Fruit fly (Drosophila melanogaster) whole organism, embryonic: Measurements from ENCODE around the gene nAChRalpha6.

Experiments
- Abd-B ChIP-seq: fragments of 200-800 bp; sonication (Bioruptor generic); optimal IDR thresholded peaks from 2 replicates; lab custom pipeline; 2018; ENCODE audit warnings: missing biosample characterization, mild to moderate bottlenecking, missing genetic modification characterization, moderate library complexity
- Asciz ChIP-seq: fragments of 200-800 bp; sonication (Bioruptor generic); optimal IDR thresholded peaks from 2 replicates; lab custom pipeline; 2017; ENCODE audit warnings: missing biosample characterization, mild to moderate bottlenecking, missing genetic modification characterization, missing genetic modification reagents
- C15 ChIP-seq: fragments of 200-800 bp; sonication (Bioruptor generic); IDR thresholded peaks from 3 replicates; pipeline ENCODE4 v1.3.6; 2022; ENCODE audit warnings: missing biosample characterization, missing genetic modification characterization
- CG10366 ChIP-seq: fragments of 200-800 bp; sonication (Bioruptor generic); IDR thresholded peaks from 2 replicates; pipeline ENCODE4 v1.3.6; 2022; ENCODE audit warnings: missing biosample characterization, missing genetic modification characterization
- CG11247 ChIP-seq: fragments of 200-800 bp; sonication (Bioruptor generic); IDR thresholded peaks from 2 replicates; pipeline ENCODE4 v1.3.6; 2022; ENCODE audit warnings: missing biosample characterization, missing genetic modification characterization
- CG12744 ChIP-seq: fragments of 200-800 bp; sonication (Bioruptor generic); optimal IDR thresholded peaks from 2 replicates; lab custom pipeline; 2016; ENCODE audit warnings: missing biosample characterization, missing genetic modification characterization
- CG13296 ChIP-seq: fragments of 200-800 bp; sonication (Bioruptor generic); optimal IDR thresholded peaks from 3 replicates; lab custom pipeline; 2018; ENCODE audit warnings: missing biosample characterization, mild to moderate bottlenecking, missing genetic modification characterization
- CG14965 ChIP-seq: fragments of 200-800 bp; sonication (Bioruptor generic); optimal IDR thresholded peaks from 2 replicates; lab custom pipeline; 2016; ENCODE audit warnings: missing biosample characterization, missing genetic modification characterization, borderline replicate concordance
- CG15479 ChIP-seq: fragments of 200-800 bp; sonication (Bioruptor generic); optimal IDR thresholded peaks from 3 replicates; lab custom pipeline; 2019; ENCODE audit warnings: missing biosample characterization, mild to moderate bottlenecking, missing genetic modification characterization, moderate library complexity
- CG1647 ChIP-seq: fragments of 200-800 bp; sonication (Bioruptor generic); optimal IDR thresholded peaks from 3 replicates; lab custom pipeline; 2016; ENCODE audit warnings: missing biosample characterization, missing genetic modification characterization
- CG17186 ChIP-seq: fragments of 200-800 bp; sonication (Bioruptor generic); optimal IDR thresholded peaks from 3 replicates; lab custom pipeline; 2017; ENCODE audit warnings: missing biosample characterization, missing genetic modification reagents, missing genetic modification characterization
- CG17568 ChIP-seq: fragments of 200-800 bp; sonication (Bioruptor generic); optimal IDR thresholded peaks from 2 replicates; lab custom pipeline; 2018; ENCODE audit warnings: missing biosample characterization, mild to moderate bottlenecking, missing genetic modification characterization, moderate library complexity
- CG32772 ChIP-seq: fragments of 200-800 bp; sonication (Bioruptor generic); IDR thresholded peaks from 2 replicates; pipeline ENCODE4 v1.3.6; 2022; ENCODE audit warnings: missing biosample characterization, missing genetic modification characterization
- CG3838 ChIP-seq: fragments of 200-800 bp; sonication (Bioruptor generic); optimal IDR thresholded peaks from 3 replicates; lab custom pipeline; 2016; ENCODE audit warnings: missing biosample characterization, missing genetic modification characterization
- CG4424 ChIP-seq: fragments of 200-800 bp; sonication (Bioruptor generic); optimal IDR thresholded peaks from 3 replicates; lab custom pipeline; 2016; ENCODE audit warnings: missing biosample characterization, missing genetic modification characterization
- CG4707 ChIP-seq: fragments of 200-800 bp; sonication (Bioruptor generic); optimal IDR thresholded peaks from 2 replicates; lab custom pipeline; 2018; ENCODE audit warnings: missing biosample characterization, mild to moderate bottlenecking, missing genetic modification characterization, moderate library complexity
- CG6272 ChIP-seq: fragments of 200-800 bp; sonication (Bioruptor generic); IDR thresholded peaks from 2 replicates; pipeline ENCODE4 v1.3.6; 2022; ENCODE audit warnings: missing biosample characterization, missing genetic modification characterization
- CG6689 ChIP-seq: fragments of 200-800 bp; sonication (Bioruptor generic); IDR thresholded peaks from 2 replicates; pipeline ENCODE4 v1.3.6; 2022; ENCODE audit warnings: missing biosample characterization, missing genetic modification characterization
- CG8765 ChIP-seq: fragments of 200-800 bp; sonication (Bioruptor generic); IDR thresholded peaks from 2 replicates; pipeline ENCODE4 v1.3.6; 2022; ENCODE audit warnings: missing biosample characterization, missing genetic modification characterization
- CG8924 ChIP-seq: fragments of 200-800 bp; optimal IDR thresholded peaks from 3 replicates; lab custom pipeline; 2019; ENCODE audit warnings: missing biosample characterization, mild to moderate bottlenecking, missing genetic modification characterization, moderate library complexity
- Camta ChIP-seq: fragments of 200-800 bp; sonication (Bioruptor generic); optimal IDR thresholded peaks from 2 replicates; lab custom pipeline; 2016; ENCODE audit warnings: missing biosample characterization, missing genetic modification characterization
- Dbx ChIP-seq: fragments of 200-800 bp; sonication (Bioruptor generic); IDR thresholded peaks from 3 replicates; pipeline ENCODE4 v1.3.6; 2022; ENCODE audit warnings: missing biosample characterization, missing genetic modification characterization
- Dek ChIP-seq: fragments of 200-800 bp; sonication (Bioruptor generic); optimal IDR thresholded peaks from 3 replicates; lab custom pipeline; 2019; ENCODE audit warnings: missing biosample characterization, mild to moderate bottlenecking, missing genetic modification characterization, moderate library complexity
- Doc2 ChIP-seq: fragments of 200-800 bp; sonication (Bioruptor generic); IDR thresholded peaks from 2 replicates; pipeline ENCODE4 v1.3.6; 2022; ENCODE audit warnings: missing biosample characterization, missing genetic modification characterization
- Elba2 ChIP-seq: fragments of 200-800 bp; sonication (Bioruptor generic); optimal IDR thresholded peaks from 3 replicates; lab custom pipeline; 2016; ENCODE audit warnings: missing biosample characterization, missing genetic modification characterization
- Ravus ChIP-seq: fragments of 200-800 bp; sonication (Bioruptor generic); IDR thresholded peaks from 2 replicates; pipeline ENCODE4 v1.3.6; 2022; ENCODE audit warnings: missing biosample characterization, missing genetic modification characterization
- Side ChIP-seq: fragments of 200-800 bp; sonication (Bioruptor generic); optimal IDR thresholded peaks from 2 replicates; lab custom pipeline; 2016; ENCODE audit warnings: missing biosample characterization, missing genetic modification characterization
- Vsx1 ChIP-seq: fragments of 200-800 bp; sonication (Bioruptor generic); optimal IDR thresholded peaks from 2 replicates; lab custom pipeline; 2017; ENCODE audit warnings: missing biosample characterization, mild to moderate bottlenecking, missing genetic modification characterization, missing genetic modification reagents
- abd-A ChIP-seq: fragments of 200-800 bp; sonication (Bioruptor generic); optimal IDR thresholded peaks from 3 replicates; lab custom pipeline; 2019; ENCODE audit warnings: missing biosample characterization, mild to moderate bottlenecking, missing genetic modification characterization, moderate library complexity
- ash1 ChIP-seq: fragments of 200-800 bp; sonication (Bioruptor generic); optimal IDR thresholded peaks from 2 replicates; lab custom pipeline; 2018; ENCODE audit warnings: missing biosample characterization, mild to moderate bottlenecking, missing genetic modification characterization
- ato ChIP-seq: fragments of 200-800 bp; sonication (Bioruptor generic); IDR thresholded peaks from 2 replicates; pipeline ENCODE4 v1.3.6; 2022; ENCODE audit warnings: missing biosample characterization, missing genetic modification characterization; ENCODE audit not compliant: partially characterized antibody
- br ChIP-seq: fragments of >200 bp; optimal IDR thresholded peaks from 2 replicates; lab custom pipeline; 2017
- crp ChIP-seq, 2 experiments: fragments of 200-800 bp; sonication (Bioruptor generic); optimal IDR thresholded peaks; 2 replicates in 1 of 2; 3 replicates in 1 of 2; lab custom pipeline; 2017; ENCODE audit warnings: missing biosample characterization in 2 of 2, missing genetic modification characterization in 2 of 2, mild to moderate bottlenecking in 1 of 2, moderate library complexity in 1 of 2
- dati ChIP-seq: fragments of 200-800 bp; sonication (Bioruptor generic); IDR thresholded peaks from 2 replicates; pipeline ENCODE4 v1.3.6; 2022; ENCODE audit warnings: missing biosample characterization, missing genetic modification characterization
- dimm ChIP-seq: fragments of 200-800 bp; sonication (Bioruptor generic); IDR thresholded peaks from 2 replicates; pipeline ENCODE4 v1.3.6; 2022; ENCODE audit warnings: missing biosample characterization, missing genetic modification characterization
- esg ChIP-seq: fragments of 200-800 bp; sonication (Bioruptor generic); conservative IDR thresholded peaks from 2 replicates; pipeline ENCODE4 v1.3.6; 2022; ENCODE audit warnings: missing biosample characterization, missing genetic modification characterization
- gem ChIP-seq: fragments of 200-800 bp; sonication (Bioruptor generic); optimal IDR thresholded peaks from 2 replicates; lab custom pipeline; 2019; ENCODE audit warnings: missing biosample characterization, mild to moderate bottlenecking, missing genetic modification characterization, moderate library complexity
- grau ChIP-seq: fragments of 200-800 bp; optimal IDR thresholded peaks from 3 replicates; lab custom pipeline; 2019; ENCODE audit warnings: missing biosample characterization, mild to moderate bottlenecking, missing genetic modification characterization, moderate library complexity
- ind ChIP-seq: fragments of 200-800 bp; sonication (Bioruptor generic); optimal IDR thresholded peaks from 3 replicates; lab custom pipeline; 2016; ENCODE audit warnings: missing biosample characterization, missing genetic modification characterization
- klu ChIP-seq: fragments of 200-800 bp; sonication (Bioruptor generic); IDR thresholded peaks from 2 replicates; pipeline ENCODE4 v1.3.6; 2022; ENCODE audit warnings: missing biosample characterization, missing genetic modification characterization
- lilli ChIP-seq: fragments of 200-800 bp; sonication (Bioruptor generic); optimal IDR thresholded peaks from 3 replicates; lab custom pipeline; 2016; ENCODE audit warnings: missing biosample characterization, missing genetic modification characterization
- lov ChIP-seq, 2 experiments: fragments of 200-800 bp in 1 of 2; fragments of >200 bp in 1 of 2; sonication (Bioruptor generic) in 1 of 2; IDR thresholded peaks in 1 of 2; optimal IDR thresholded peaks in 1 of 2; 2 replicates in 1 of 2; 3 replicates in 1 of 2; pipeline versions ENCODE4 v1.3.6 to Lab custom; 2017 to 2022; ENCODE audit warnings: missing biosample characterization in 1 of 2, missing genetic modification characterization in 1 of 2
- mirr ChIP-seq: fragments of 200-800 bp; sonication (Bioruptor generic); optimal IDR thresholded peaks from 3 replicates; lab custom pipeline; 2018; ENCODE audit warnings: missing biosample characterization, mild to moderate bottlenecking, missing genetic modification characterization
- mld ChIP-seq: fragments of 200-800 bp; sonication (Bioruptor generic); IDR thresholded peaks from 3 replicates; pipeline ENCODE4 v1.3.6; 2022; ENCODE audit warnings: missing biosample characterization, missing genetic modification characterization; ENCODE audit not compliant: partially characterized antibody
- nmo ChIP-seq: fragments of 200-800 bp; sonication (Bioruptor generic); optimal IDR thresholded peaks from 2 replicates; lab custom pipeline; 2018; ENCODE audit warnings: missing biosample characterization, mild to moderate bottlenecking, missing genetic modification characterization, moderate library complexity
- oc ChIP-seq: fragments of 200-800 bp; sonication (Bioruptor generic); optimal IDR thresholded peaks from 2 replicates; lab custom pipeline; 2018; ENCODE audit warnings: missing biosample characterization, mild to moderate bottlenecking, missing genetic modification characterization, moderate library complexity
- pho ChIP-seq: fragments of 200-800 bp; sonication (Bioruptor generic); optimal IDR thresholded peaks from 2 replicates; lab custom pipeline; 2016; ENCODE audit warnings: missing biosample characterization, missing genetic modification characterization
- sqz ChIP-seq: fragments of 200-800 bp; sonication (Bioruptor generic); optimal IDR thresholded peaks from 3 replicates; lab custom pipeline; 2018; ENCODE audit warnings: missing biosample characterization, mild to moderate bottlenecking, missing genetic modification characterization
- ssp ChIP-seq: fragments of 200-800 bp; sonication (Bioruptor generic); IDR thresholded peaks from 2 replicates; pipeline ENCODE4 v1.3.6; 2022; ENCODE audit warnings: missing biosample characterization, missing genetic modification characterization
- vvl ChIP-seq: fragments of 200-800 bp; sonication (Bioruptor generic); IDR thresholded peaks from 2 replicates; pipeline ENCODE4 v1.3.6; 2022; ENCODE audit warnings: missing biosample characterization, missing genetic modification characterization
- zf30C ChIP-seq: fragments of 200-800 bp; sonication (Bioruptor generic); optimal IDR thresholded peaks from 3 replicates; lab custom pipeline; 2018; ENCODE audit warnings: missing biosample characterization, mild to moderate bottlenecking, missing genetic modification characterization

The nAChRalpha6 gene

DNA sequence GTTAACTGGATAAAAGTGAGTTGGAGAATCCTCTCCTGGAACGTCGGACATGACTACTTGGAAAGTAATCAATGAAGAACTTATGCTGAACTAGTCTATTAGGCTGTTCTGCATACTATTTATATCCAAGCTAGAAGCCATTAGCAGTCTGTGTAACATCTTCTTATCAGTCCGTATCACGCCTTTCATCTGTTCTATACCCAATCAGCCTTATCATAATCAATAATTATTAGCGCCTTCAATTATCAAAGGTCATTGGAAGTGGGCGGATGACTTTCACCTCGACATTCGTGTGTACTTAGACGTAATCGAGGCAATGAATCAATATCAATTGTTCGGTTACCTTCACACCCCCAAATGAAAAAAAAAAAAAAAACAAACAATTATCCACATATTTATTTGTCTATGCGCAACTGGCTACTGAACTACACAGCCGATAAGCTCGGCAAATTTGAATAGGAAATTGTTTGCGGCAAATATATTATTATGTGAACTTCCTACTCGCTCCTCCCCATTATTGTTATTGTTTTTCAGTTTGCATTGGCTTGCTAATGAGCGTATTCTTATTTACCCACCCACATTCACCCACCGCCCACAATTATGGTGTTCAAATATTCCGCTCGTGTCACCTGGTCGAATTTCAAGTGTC lies 110.9 kb downstream of the nAChRalpha6 start, which contains the start of the genes ppk11 and ppk16 (continued):
- TF ChIP-seq gem (tag; lab: Kevin White, UChicago) = no peak
- TF ChIP-seq dimm (GFP tag; lab: Robert Waterston, UW) = no peak
- TF ChIP-seq Ravus = no peak
- no peak for TF ChIP-seq CG11247
- TF ChIP-seq CG17568 (GFP tag; lab: Kevin White, UChicago) = no peak
- TF ChIP-seq br (lab: Kevin White, UChicago) = no peak
- no peak for TF ChIP-seq crp (GFP tag; optimal IDR thresholded peaks at IDR 0.05; lab: Kevin White, UChicago)
- TF ChIP-seq C15 (GFP tag; lab: Robert Waterston, UW) = no peak
- TF ChIP-seq mld (GFP tag; lab: Robert Waterston, UW) = no peak
- peak; percentile 69 for TF ChIP-seq Vsx1
- TF ChIP-seq Doc2 (GFP tag; lab: Robert Waterston, UW) = no peak
- TF ChIP-seq CG4424 (GFP tag; lab: Kevin White, UChicago) = peak; percentile 39
- no peak for TF ChIP-seq CG8924 (tag; lab: Kevin White, UChicago)
- no peak for TF ChIP-seq lov (optimal IDR thresholded peaks at IDR 0.05; lab: Kevin White, UChicago)
- no peak for TF ChIP-seq lov (GFP tag; IDR thresholded peaks at IDR 0.05; lab: Robert Waterston, UW)
- peak; percentile 55 for TF ChIP-seq Asciz (GFP tag; lab: Kevin White, UChicago)
- TF ChIP-seq CG1647 = no peak
- peak; percentile 46 for TF ChIP-seq CG13296 (GFP tag; lab: Kevin White, UChicago)
- TF ChIP-seq CG15479 (GFP tag; lab: Kevin White, UChicago) = no peak
- TF ChIP-seq CG32772 (GFP tag; lab: Robert Waterston, UW) = no peak
- peak; percentile 25 for TF ChIP-seq CG14965 (GFP tag; lab: Kevin White, UChicago)
- TF ChIP-seq mirr = no peak
- no peak for TF ChIP-seq oc
- TF ChIP-seq Dbx = no peak
- no peak for TF ChIP-seq abd-A
- no peak for TF ChIP-seq zf30C (GFP tag; lab: Kevin White, UChicago)
- no peak for TF ChIP-seq dati (GFP tag; lab: Robert Waterston, UW)
- no peak for TF ChIP-seq CG12744
- no peak for TF ChIP-seq nmo
- no peak for TF ChIP-seq ash1
- TF ChIP-seq CG10366 (GFP tag; lab: Robert Waterston, UW) = no peak
- TF ChIP-seq CG17186 (GFP tag; lab: Kevin White, UChicago) = no peak
- TF ChIP-seq Dek (tag; lab: Kevin White, UChicago) = no peak
- peak; percentile 32 for TF ChIP-seq pho (GFP tag; lab: Kevin White, UChicago)
- no peak for TF ChIP-seq sqz (GFP tag; lab: Kevin White, UChicago)
- TF ChIP-seq CG6272 (GFP tag; lab: Robert Waterston, UW) = no peak
- no peak for TF ChIP-seq grau (tag; lab: Kevin White, UChicago)
- no peak for TF ChIP-seq CG3838 (GFP tag; lab: Kevin White, UChicago)
- no peak for TF ChIP-seq CG6689 (GFP tag; lab: Robert Waterston, UW)
- TF ChIP-seq vvl (GFP tag; lab: Robert Waterston, UW) = no peak
- peak; percentile 3 for TF ChIP-seq Side (GFP tag; lab: Kevin White, UChicago)
- no peak for TF ChIP-seq Elba2 (GFP tag; lab: Kevin White, UChicago)
- no peak for TF ChIP-seq CG4707
- no peak for TF ChIP-seq CG8765 (GFP tag; lab: Robert Waterston, UW)
- TF ChIP-seq ind (GFP tag; lab: Kevin White, UChicago) = no peak
- no peak for TF ChIP-seq ssp (GFP tag; lab: Robert Waterston, UW)
- TF ChIP-seq ato (GFP tag; lab: Robert Waterston, UW) = no peak
- peak; percentile 23 for TF ChIP-seq Camta (GFP tag; lab: Kevin White, UChicago)
- no peak for TF ChIP-seq Abd-B
- TF ChIP-seq esg (GFP tag; lab: Robert Waterston, UW) = no peak
- no peak for TF ChIP-seq lilli (GFP tag; lab: Kevin White, UChicago)
- TF ChIP-seq klu (GFP tag; lab: Robert Waterston, UW) = no peak
